Worm (Caenorhabditis elegans) whole organism, L1 larva: ENCODE measurements around the gene mom-1.

ENCODE experiments used
- C04F5.9 ChIP-seq: sonication (generic microtip); optimal IDR thresholded peaks from 2 replicates; lab custom pipeline; 2016; ENCODE audit warnings: missing genetic modification characterization, missing compliant biosample characterization
- aha-1 ChIP-seq: fragments of 150-350 bp; optimal IDR thresholded peaks from 2 replicates; lab custom pipeline; 2014; ENCODE audit warnings: missing biosample characterization, missing genetic modification characterization
- aly-2 ChIP-seq: fragments of 150-350 bp; optimal IDR thresholded peaks from 2 replicates; lab custom pipeline; 2014; ENCODE audit warnings: missing biosample characterization, missing genetic modification characterization
- fkh-10 ChIP-seq: sonication (generic microtip); optimal IDR thresholded peaks from 2 replicates; lab custom pipeline; 2017; ENCODE audit warnings: missing biosample characterization, missing genetic modification reagents, missing genetic modification characterization
- fos-1 ChIP-seq: fragments of 150-350 bp; optimal IDR thresholded peaks from 2 replicates; lab custom pipeline; 2014; ENCODE audit warnings: missing biosample characterization, missing genetic modification characterization
- hpl-2 ChIP-seq: fragments of 150-350 bp; optimal IDR thresholded peaks from 2 replicates; lab custom pipeline; 2014; ENCODE audit warnings: missing biosample characterization, missing genetic modification reagents, missing genetic modification characterization
- lin-35 ChIP-seq, 2 experiments: fragments of 150-350 bp; optimal IDR thresholded peaks; 2 replicates each; lab custom pipeline; 2014; ENCODE audit warnings: missing biosample characterization in 2 of 2, missing genetic modification characterization in 2 of 2, missing genetic modification reagents in 2 of 2
- lin-39 ChIP-seq: fragments of 150-350 bp; optimal IDR thresholded peaks from 2 replicates; lab custom pipeline; 2014; ENCODE audit warnings: missing biosample characterization, missing genetic modification reagents, missing genetic modification characterization
- lir-3 ChIP-seq: sonication (generic microtip); optimal IDR thresholded peaks from 2 replicates; lab custom pipeline; 2016; ENCODE audit warnings: mild to moderate bottlenecking, missing genetic modification characterization, moderate library complexity, missing compliant biosample characterization; ENCODE audit not compliant: poor library complexity
- lsy-2 ChIP-seq, 2 experiments: fragments of 150-350 bp; optimal IDR thresholded peaks; 2 replicates each; lab custom pipeline; 2014; ENCODE audit warnings: missing biosample characterization in 2 of 2, missing genetic modification characterization in 2 of 2
- nhr-28 ChIP-seq: fragments of 150-350 bp; optimal IDR thresholded peaks from 2 replicates; lab custom pipeline; 2014; ENCODE audit warnings: missing biosample characterization, missing genetic modification characterization
- nhr-76 ChIP-seq: sonication (generic microtip); optimal IDR thresholded peaks from 2 replicates; lab custom pipeline; 2017; ENCODE audit warnings: missing biosample characterization, missing genetic modification characterization
- sox-4 ChIP-seq: sonication (generic microtip); optimal IDR thresholded peaks from 2 replicates; lab custom pipeline; 2016; ENCODE audit warnings: missing genetic modification characterization, missing compliant biosample characterization
- unc-86 ChIP-seq: sonication (generic microtip); optimal IDR thresholded peaks from 2 replicates; lab custom pipeline; 2016; ENCODE audit warnings: missing genetic modification characterization, missing compliant biosample characterization

DNA sequence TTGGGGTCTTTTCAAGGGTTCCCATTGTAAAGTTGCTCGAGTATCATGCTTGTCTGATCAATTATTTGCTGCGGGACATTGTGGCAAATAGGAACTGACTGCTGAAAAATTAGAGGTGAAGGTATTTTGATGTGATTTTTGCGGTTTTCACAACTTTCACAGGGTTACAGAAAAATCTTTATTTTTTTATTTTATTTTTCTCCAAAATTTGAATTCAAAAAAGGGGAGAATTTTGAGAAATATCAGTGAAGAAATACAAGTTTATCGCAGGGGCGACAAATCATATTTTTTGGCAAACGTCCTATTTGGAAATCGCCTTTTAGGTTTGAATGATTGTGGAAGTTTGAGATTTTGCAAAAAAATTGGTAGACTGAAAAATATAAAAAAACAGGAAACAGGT is 1.3 kb upstream of the mom-1 start, which contains the start of gene lev-9:
- TF ChIP-seq lin-39 (tag; lab: Kevin White, UChicago) (no peak), aha-1 (tag; lab: Kevin White, UChicago) (no peak), fos-1 (tag; lab: Kevin White, UChicago) (no peak), lir-3 (tag; lab: Kevin White, UChicago) (no peak), aly-2 (tag; lab: Kevin White, UChicago) (no peak), unc-86 (tag; lab: Kevin White, UChicago) (no peak), nhr-76 (tag; lab: Kevin White, UChicago) (no peak), lin-35 (GFP tag; optimal IDR thresholded peaks at IDR 0.05; lab: Kevin White, UChicago) (no peak), hpl-2 (GFP tag; lab: Kevin White, UChicago) (no peak), sox-4 (tag; lab: Kevin White, UChicago) (no peak), lsy-2 (tag; optimal IDR thresholded peaks at IDR 0.05; lab: Kevin White, UChicago) (no peak), C04F5.9 (tag; lab: Kevin White, UChicago) (no peak), fkh-10 (GFP tag; lab: Kevin White, UChicago) (no peak), nhr-28 (tag; lab: Kevin White, UChicago) (no peak)
